Worm (Caenorhabditis elegans) whole organism, L1 larva: ENCODE measurements around the gene W08F4.7.
A peak's percentile ranks its signal among the peaks of the same experiment; 100 is the strongest.
"Not testable (repeated sequence)": the region's sequence is repeated elsewhere in the genome, so short reads cannot be mapped to it uniquely, and the experiment has no call there.

Experiments
- lsy-2 ChIP-seq, 2 experiments: fragments of 150-350 bp; optimal IDR thresholded peaks; 2 replicates each; lab custom pipeline; 2014; ENCODE audit warnings: missing biosample characterization in 2 of 2, missing genetic modification characterization in 2 of 2
- mep-1 ChIP-seq: fragments of 150-350 bp; optimal IDR thresholded peaks from 2 replicates; lab custom pipeline; 2014; ENCODE audit warnings: missing biosample characterization, missing genetic modification characterization
- nhr-76 ChIP-seq: sonication (generic microtip); optimal IDR thresholded peaks from 2 replicates; lab custom pipeline; 2017; ENCODE audit warnings: missing biosample characterization, missing genetic modification characterization
- pag-3 ChIP-seq: sonication (generic microtip); optimal IDR thresholded peaks from 2 replicates; lab custom pipeline; 2017; ENCODE audit warnings: missing genetic modification characterization, mild to moderate bottlenecking, missing compliant biosample characterization, antibody characterized with exemption, borderline replicate concordance; ENCODE audit not compliant: insufficient read depth
- rnt-1 ChIP-seq: sonication (generic microtip); optimal IDR thresholded peaks from 2 replicates; lab custom pipeline; 2016; ENCODE audit warnings: mild to moderate bottlenecking, missing genetic modification characterization, moderate library complexity, missing compliant biosample characterization
- snu-23 ChIP-seq: sonication (generic microtip); optimal IDR thresholded peaks from 2 replicates; lab custom pipeline; 2016; ENCODE audit warnings: missing genetic modification characterization, missing compliant biosample characterization
- sup-37 ChIP-seq: fragments of 200-800 bp; sonication (Bioruptor generic); optimal IDR thresholded peaks from 2 replicates; lab custom pipeline; 2018; ENCODE audit warnings: mild to moderate bottlenecking, missing genetic modification characterization, missing compliant biosample characterization

The W08F4.7 gene

DNA sequence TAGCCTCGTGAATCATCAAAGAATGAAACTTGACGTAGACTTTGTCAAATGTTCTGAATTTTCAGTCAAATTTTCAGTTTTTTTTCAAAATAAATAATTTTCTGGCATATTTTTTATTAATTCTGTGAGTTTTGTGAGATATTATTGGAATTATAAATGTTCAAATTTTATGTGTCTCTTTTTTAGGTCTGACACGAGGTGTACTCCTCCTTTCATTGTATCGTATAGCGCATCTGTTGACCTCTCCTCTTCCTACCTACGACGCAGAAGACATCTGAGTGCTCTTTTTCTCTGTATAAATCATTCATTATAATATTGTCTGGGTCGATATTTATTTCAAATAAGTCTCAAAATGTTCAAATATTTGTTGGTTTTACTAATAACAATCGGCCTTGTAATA lies 42.3 kb downstream of the W08F4.7 start, which contains the start of gene T27A1.3:
Gene T27A1.3, plus strand, starts transcription at position 301 of the 400 bp plus-strand sequence.
- TF ChIP-seq nhr-76; snu-23 (GFP tag; lab: Kevin White, UChicago); sup-37 (GFP tag; lab: Kevin White, UChicago): not testable (repeated sequence)
- TF ChIP-seq, all 84 proteins: peak for 0; not testable (repeated sequence) for 84

DNA sequence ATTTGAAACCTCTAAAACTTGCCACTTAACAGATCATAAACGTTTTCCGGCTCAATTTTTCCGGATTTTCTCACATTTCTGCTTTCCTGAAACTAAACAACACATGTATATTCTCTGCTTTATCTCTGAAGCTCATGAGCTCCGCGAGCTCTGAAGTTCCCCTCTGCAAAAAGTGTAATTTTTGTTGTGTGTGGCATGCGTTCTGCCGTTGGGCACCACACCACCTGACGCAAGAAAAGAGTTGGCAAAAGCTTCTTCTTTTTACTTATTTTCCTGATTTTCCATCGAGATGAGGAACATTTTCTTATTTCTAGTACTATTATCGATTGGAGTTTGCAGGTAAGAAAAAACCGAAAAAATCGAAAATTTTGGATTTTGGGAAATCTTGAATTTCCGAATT lies 51.2 kb downstream of the W08F4.7 start, which contains the start of gene lgc-34:
Gene lgc-34, plus strand, starts transcription at position 200 of the 400 bp plus-strand sequence.
- no peak for TF ChIP-seq mep-1 (tag; lab: Kevin White, UChicago)
- TF ChIP-seq lsy-2 (tag; optimal IDR thresholded peaks at IDR 0.05; lab: Kevin White, UChicago) = no peak
- peak; percentile 99 for TF ChIP-seq pag-3
- TF ChIP-seq rnt-1 (tag; lab: Kevin White, UChicago) = peak; percentile 36
- TF ChIP-seq, all 84 proteins: peak for 2
